Worm (Caenorhabditis elegans) whole organism, L3 larva: ENCODE data around the gene chil-18.

ENCODE experiments used
- ceh-16 ChIP-seq: sonication (generic microtip); optimal IDR thresholded peaks from 2 replicates; lab custom pipeline; 2017; ENCODE audit warnings: missing biosample characterization, missing genetic modification characterization
- ceh-28 ChIP-seq: fragments of 150-350 bp; optimal IDR thresholded peaks from 2 replicates; lab custom pipeline; 2014; ENCODE audit warnings: missing biosample characterization, missing genetic modification reagents, missing genetic modification characterization
- ceh-82 ChIP-seq: fragments of 150-350 bp; optimal IDR thresholded peaks from 2 replicates; lab custom pipeline; 2014; ENCODE audit warnings: missing biosample characterization, missing genetic modification characterization
- daf-12 ChIP-seq: fragments of 150-350 bp; optimal IDR thresholded peaks from 2 replicates; lab custom pipeline; 2014; ENCODE audit warnings: missing biosample characterization, missing genetic modification reagents, missing genetic modification characterization
- elt-2 ChIP-seq: sonication (generic microtip); optimal IDR thresholded peaks from 2 replicates; lab custom pipeline; 2016; ENCODE audit warnings: missing genetic modification reagents, mild to moderate bottlenecking, missing genetic modification characterization, missing compliant biosample characterization
- eor-1 ChIP-seq, 2 experiments: fragments of 150-350 bp; optimal IDR thresholded peaks; 2 replicates each; lab custom pipeline; 2014 to 2018; ENCODE audit warnings: missing biosample characterization in 2 of 2, missing genetic modification characterization in 2 of 2
- fkh-2 ChIP-seq: fragments of 150-350 bp; optimal IDR thresholded peaks from 2 replicates; lab custom pipeline; 2014; ENCODE audit warnings: missing biosample characterization, missing genetic modification reagents, missing genetic modification characterization
- jun-1 ChIP-seq: fragments of 150-350 bp; optimal IDR thresholded peaks from 2 replicates; lab custom pipeline; 2014; ENCODE audit warnings: missing biosample characterization, missing genetic modification reagents, missing genetic modification characterization
- mml-1 ChIP-seq: fragments of 150-350 bp; sonication (generic microtip); optimal IDR thresholded peaks from 3 replicates; lab custom pipeline; 2014; ENCODE audit warnings: missing biosample characterization, missing genetic modification characterization
- nfya-1 ChIP-seq: sonication (generic microtip); optimal IDR thresholded peaks from 2 replicates; lab custom pipeline; 2017; ENCODE audit warnings: missing genetic modification characterization, mild to moderate bottlenecking, missing compliant biosample characterization, antibody characterized with exemption, moderate library complexity; ENCODE audit not compliant: insufficient read depth
- nhr-11 ChIP-seq: fragments of 150-350 bp; optimal IDR thresholded peaks from 2 replicates; lab custom pipeline; 2014; ENCODE audit warnings: missing biosample characterization, missing genetic modification characterization
- nhr-23 ChIP-seq: fragments of 150-350 bp; optimal IDR thresholded peaks from 2 replicates; lab custom pipeline; 2014; ENCODE audit warnings: missing biosample characterization, missing genetic modification reagents, missing genetic modification characterization
- nhr-28 ChIP-seq: fragments of 150-350 bp; optimal IDR thresholded peaks from 2 replicates; lab custom pipeline; 2014; ENCODE audit warnings: missing biosample characterization, missing genetic modification characterization
- nhr-43 ChIP-seq: sonication (generic microtip); optimal IDR thresholded peaks from 2 replicates; lab custom pipeline; 2016; ENCODE audit warnings: mild to moderate bottlenecking, missing genetic modification characterization, missing compliant biosample characterization; ENCODE audit not compliant: poor library complexity, severe bottlenecking
- nhr-67 ChIP-seq: fragments of 150-350 bp; optimal IDR thresholded peaks from 2 replicates; lab custom pipeline; 2014; ENCODE audit warnings: missing biosample characterization, missing genetic modification characterization
- nhr-76 ChIP-seq: fragments of 150-350 bp; sonication (generic microtip); optimal IDR thresholded peaks from 5 replicates; lab custom pipeline; 2014; ENCODE audit warnings: missing biosample characterization, missing genetic modification characterization
- pha-4 ChIP-seq: fragments of 150-350 bp; optimal IDR thresholded peaks from 2 replicates; lab custom pipeline; 2014; ENCODE audit warnings: missing biosample characterization, missing genetic modification reagents, missing genetic modification characterization
- pqm-1 ChIP-seq: fragments of 150-350 bp; optimal IDR thresholded peaks from 2 replicates; lab custom pipeline; 2017; ENCODE audit warnings: missing biosample characterization, missing genetic modification characterization, inconsistent platforms
- sea-2 ChIP-seq: fragments of 150-350 bp; sonication (generic microtip); optimal IDR thresholded peaks from 4 replicates; lab custom pipeline; 2014; ENCODE audit warnings: missing biosample characterization, missing genetic modification reagents, missing genetic modification characterization
- tbx-2 ChIP-seq: sonication (generic microtip); optimal IDR thresholded peaks from 2 replicates; lab custom pipeline; 2016; ENCODE audit warnings: mild to moderate bottlenecking, missing genetic modification characterization, missing compliant biosample characterization
- unc-39 ChIP-seq: sonication (generic microtip); optimal IDR thresholded peaks from 4 replicates; lab custom pipeline; 2017; ENCODE audit warnings: missing biosample characterization, missing genetic modification characterization
- ztf-4 ChIP-seq: fragments of 150-350 bp; optimal IDR thresholded peaks from 2 replicates; lab custom pipeline; 2014; ENCODE audit warnings: missing biosample characterization, missing genetic modification characterization

Gene chil-18

DNA sequence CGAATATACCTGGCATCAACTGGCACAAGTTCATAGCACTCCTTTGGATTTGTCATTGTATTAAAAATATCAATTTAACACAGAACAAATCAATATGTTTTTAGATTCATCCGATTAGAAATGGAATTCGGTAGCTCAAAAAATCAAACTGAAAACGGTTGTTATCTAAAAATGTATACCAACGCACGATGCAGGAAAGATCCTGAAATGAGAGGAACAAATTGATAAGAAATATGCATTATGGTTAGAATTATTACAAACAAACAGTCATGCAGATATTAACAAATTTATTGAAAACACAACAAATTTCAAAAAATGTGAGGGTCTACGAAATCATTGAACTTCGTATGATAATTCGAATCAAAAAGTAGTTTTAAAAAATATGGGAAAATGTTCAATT is 22.0 kb downstream of the chil-18 start, which contains the start of gene T19H5.6:
Gene T19H5.6 (minus strand): TSS at position 195 of the 400 bp plus-strand sequence.
- TF ChIP-seq pqm-1 = peak; percentile 52
- no peak for TF ChIP-seq unc-39 (tag; lab: Kevin White, UChicago)
- peak; percentile 71 for TF ChIP-seq elt-2 (tag; lab: Kevin White, UChicago)
- TF ChIP-seq, all 47 proteins: peak for 2

DNA sequence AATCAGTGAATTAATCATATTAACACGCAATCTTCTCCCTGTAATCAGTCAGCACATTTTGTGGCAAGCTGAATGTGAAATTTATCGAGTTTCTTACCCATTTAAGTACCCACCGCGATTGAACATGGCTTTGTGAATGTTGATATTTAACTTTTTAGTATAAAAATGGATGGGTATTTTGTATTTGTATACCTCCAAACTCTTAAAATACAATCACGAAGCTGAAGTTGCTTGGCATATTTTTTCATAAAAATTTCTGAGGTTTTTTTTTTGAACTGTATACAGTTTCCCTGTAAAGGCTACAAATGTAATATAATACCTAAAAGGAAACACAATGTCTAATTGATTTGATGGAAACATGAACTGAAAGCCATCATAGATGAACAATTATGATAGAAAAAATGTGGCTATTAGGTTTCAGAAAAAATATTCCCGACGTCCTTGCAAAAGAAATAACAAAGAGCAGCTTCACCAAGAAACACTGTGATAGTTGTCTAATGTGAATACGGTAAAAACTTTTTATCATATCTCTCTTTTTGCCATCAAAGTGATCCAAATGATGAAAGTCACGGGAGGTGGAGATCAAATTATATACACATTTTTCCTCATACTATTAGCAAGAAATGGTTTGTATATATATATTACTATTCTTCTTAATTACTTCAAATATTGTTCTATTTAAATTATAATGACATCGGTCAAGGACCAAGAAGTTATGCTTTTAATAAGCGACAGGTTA is 26.5 kb downstream of the chil-18 start, which contains the start of the genes chil-25 and chil-26:
Gene chil-25 (minus strand): TSS at position 101 of the 739 bp plus-strand sequence.
Gene chil-26 (plus strand): TSS at position 689 of the 739 bp plus-strand sequence.
- no peak for TF ChIP-seq nhr-76 (tag; lab: Kevin White, UChicago)
- no peak for TF ChIP-seq mml-1 (tag; lab: Kevin White, UChicago)
- TF ChIP-seq nhr-43 (tag; lab: Kevin White, UChicago) = no peak
- no peak for TF ChIP-seq daf-12 (tag; lab: Kevin White, UChicago)

DNA sequence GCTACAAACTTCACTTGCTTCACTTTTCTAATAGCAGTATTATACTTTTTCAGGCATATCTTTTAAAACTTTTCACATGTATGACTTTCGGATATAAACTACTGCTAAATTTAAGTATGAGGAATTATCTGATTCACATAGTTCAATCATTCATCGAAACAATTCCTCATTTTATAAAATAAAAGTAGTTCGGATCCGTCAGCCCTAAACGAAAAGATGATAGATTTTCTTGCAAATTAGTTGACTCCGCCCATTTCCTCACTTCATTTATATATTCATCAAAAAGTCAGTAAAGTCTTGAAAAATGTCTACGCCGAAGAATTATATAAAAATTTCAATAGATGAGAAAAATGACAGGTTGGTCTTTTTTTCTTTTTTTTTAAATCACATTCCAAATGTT is 29.5 kb downstream of the chil-18 start, which contains the start of gene chil-27:
Gene chil-27 (plus strand): TSS at position 301 of the 400 bp plus-strand sequence.
- no peak for TF ChIP-seq nhr-11 (tag; lab: Kevin White, UChicago)
- no peak for TF ChIP-seq pqm-1
- TF ChIP-seq elt-2 (tag; lab: Kevin White, UChicago) = no peak

DNA sequence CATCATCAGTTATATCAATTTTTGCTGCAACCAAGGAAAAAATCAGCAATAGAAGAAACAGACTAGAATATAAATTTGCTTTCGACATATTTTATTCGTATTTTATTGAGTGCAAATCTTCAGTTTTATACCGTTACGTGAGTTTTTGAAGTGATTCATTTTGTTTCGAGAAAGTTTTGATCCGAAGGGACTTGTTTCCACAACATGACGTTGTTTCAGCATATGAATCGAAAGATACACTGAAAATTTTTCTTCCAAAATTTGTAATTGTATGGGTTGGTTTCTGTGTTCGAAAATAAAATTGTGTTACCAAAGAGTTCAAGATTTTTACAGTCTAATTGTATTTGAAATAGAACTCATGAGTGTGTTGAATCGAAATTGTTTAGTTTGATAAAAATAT is 31.9 kb downstream of the chil-18 start, which contains the start of gene T19H5.7:
Gene T19H5.7 (minus strand): TSS at position 101 of the 400 bp plus-strand sequence.
- TF ChIP-seq nhr-23 (tag; lab: Kevin White, UChicago) = no peak
- TF ChIP-seq mml-1 (tag; lab: Kevin White, UChicago) = no peak
- TF ChIP-seq ceh-28 (tag; lab: Kevin White, UChicago) = no peak
- no peak for TF ChIP-seq sea-2 (GFP tag; lab: Kevin White, UChicago)

DNA sequence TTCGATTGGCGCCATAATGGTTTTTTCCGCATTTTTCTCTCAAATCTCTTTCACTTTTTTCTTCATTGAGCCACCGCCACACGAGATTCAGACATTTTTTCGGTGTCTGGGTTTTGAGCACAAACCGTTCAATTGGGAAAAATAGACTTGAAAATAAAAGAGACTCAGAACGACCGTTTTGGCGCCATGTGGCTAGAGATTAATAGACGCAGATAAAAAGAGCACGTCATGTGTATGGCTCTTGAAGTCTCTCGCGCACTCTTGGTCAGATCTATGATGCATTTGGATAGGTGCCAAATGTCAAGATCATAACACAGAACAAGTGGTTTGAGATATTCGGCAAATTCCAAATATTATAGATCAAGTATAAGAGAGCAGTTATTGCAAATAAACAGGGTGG is 33.4 kb downstream of the chil-18 start:
- TF ChIP-seq pha-4 (tag; lab: Kevin White, UChicago) (peak; percentile 73), fkh-2 (tag; lab: Kevin White, UChicago) (no peak)

DNA sequence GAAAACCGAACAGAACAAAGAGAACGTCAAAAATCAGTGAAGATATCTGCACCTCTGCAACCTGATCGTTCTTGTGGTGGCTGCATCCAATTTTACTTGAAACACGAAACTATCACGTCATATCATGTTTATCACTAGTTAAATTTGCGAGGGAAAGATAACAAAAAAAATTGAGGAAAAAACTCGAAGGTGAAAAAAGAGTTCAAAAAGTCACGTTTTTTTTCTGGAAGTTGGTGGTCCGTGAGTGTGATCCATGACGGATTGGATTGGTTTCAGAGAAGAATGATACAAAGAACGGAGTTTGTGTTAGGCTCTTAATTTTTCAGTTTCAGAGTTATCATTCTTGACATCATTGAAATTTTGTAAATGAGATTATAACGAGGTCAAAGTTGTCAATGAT is 34.5 kb downstream of the chil-18 start:
- TF ChIP-seq elt-2 (tag; lab: Kevin White, UChicago) (peak; percentile 71), nhr-43 (tag; lab: Kevin White, UChicago) (no peak), nhr-28 (tag; lab: Kevin White, UChicago) (no peak), eor-1 (tag; optimal IDR thresholded peaks at IDR 0.05; lab: Kevin White, UChicago) (no peak), nhr-11 (tag; lab: Kevin White, UChicago) (no peak), jun-1 (tag; lab: Kevin White, UChicago) (no peak), nhr-67 (tag; lab: Kevin White, UChicago) (no peak), pqm-1 (peak; percentile 33)

DNA sequence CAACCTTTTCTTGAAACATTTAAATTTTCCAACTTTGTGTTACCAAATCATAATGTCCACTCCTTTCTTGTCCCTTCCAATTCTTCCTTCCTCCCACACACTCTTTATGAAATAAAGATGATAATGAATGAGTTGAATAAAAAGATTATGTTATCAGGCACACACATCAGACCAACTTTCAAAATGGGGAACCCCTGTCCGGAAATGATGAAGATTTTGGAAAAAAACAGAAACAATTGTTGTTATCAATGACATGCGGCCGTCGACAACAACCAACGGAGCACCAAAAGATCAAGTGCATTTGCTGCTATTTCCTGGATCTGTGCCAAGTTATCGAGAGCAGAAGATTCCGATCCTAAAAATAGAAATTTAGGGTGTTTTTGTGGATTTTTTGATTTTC is 35.3 kb downstream of the chil-18 start:
- TF ChIP-seq tbx-2 (tag; lab: Kevin White, UChicago) (no peak), jun-1 (tag; lab: Kevin White, UChicago) (peak; percentile 22), pqm-1 (peak; percentile 71), ceh-82 (tag; lab: Kevin White, UChicago) (no peak), elt-2 (tag; lab: Kevin White, UChicago) (peak; percentile 72)

DNA sequence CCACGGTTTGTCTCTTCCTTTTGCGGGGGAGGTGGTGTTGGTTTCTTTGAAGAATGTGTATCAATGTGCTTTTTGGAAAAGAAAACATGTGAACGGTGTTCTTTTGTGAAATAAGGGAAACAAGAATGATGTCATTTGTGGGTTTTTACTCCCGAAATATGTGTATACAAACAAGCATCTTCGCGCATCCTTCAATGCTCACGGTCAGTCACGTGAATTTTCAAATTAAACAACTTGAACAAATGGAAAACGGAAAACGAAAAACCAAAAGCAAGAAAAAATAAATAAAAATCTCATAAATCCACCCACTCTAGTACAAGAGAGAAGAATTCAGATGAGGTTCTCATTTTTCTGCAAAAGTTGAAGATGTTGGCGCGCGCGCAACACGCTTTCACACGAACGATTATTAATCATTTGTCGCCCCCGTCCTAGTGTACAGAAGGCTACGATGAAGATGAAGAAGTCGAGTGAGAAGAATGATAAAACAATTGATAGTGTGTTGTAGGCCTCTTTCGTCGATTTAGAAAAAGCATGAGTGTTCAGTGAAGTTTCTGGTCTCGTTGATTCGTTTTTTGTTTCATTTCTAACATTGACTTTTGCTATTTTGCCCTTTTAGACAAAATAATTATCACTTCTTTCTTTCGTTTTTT is 37.1 kb downstream of the chil-18 start:
- TF ChIP-seq nfya-1 (no peak), ceh-16 (tag; lab: Kevin White, UChicago) (no peak), pha-4 (tag; lab: Kevin White, UChicago) (peak; percentile 91), ztf-4 (no peak)
- TF ChIP-seq, all 47 proteins: peak for 1
